Fruit fly (Drosophila melanogaster) whole organism, embryonic: ENCODE measurements around the gene Alg2.

Source experiments
- Atf6 ChIP-seq: fragments of 200-800 bp; sonication (Bioruptor generic); IDR thresholded peaks from 2 replicates; pipeline ENCODE4 v1.3.6; 2022; ENCODE audit warnings: missing biosample characterization, missing genetic modification characterization
- B-H2 ChIP-seq: fragments of 200-800 bp; sonication (Bioruptor generic); optimal IDR thresholded peaks from 2 replicates; lab custom pipeline; 2018; ENCODE audit warnings: missing biosample characterization, mild to moderate bottlenecking, missing genetic modification characterization
- BtbVII ChIP-seq: fragments of 200-800 bp; sonication (Bioruptor generic); optimal IDR thresholded peaks from 3 replicates; lab custom pipeline; 2017; ENCODE audit warnings: missing biosample characterization, mild to moderate bottlenecking, missing genetic modification characterization
- Bteb2 ChIP-seq: fragments of 200-800 bp; sonication (Bioruptor generic); optimal IDR thresholded peaks from 2 replicates; lab custom pipeline; 2016; ENCODE audit warnings: missing biosample characterization, missing genetic modification characterization
- C15 ChIP-seq: fragments of 200-800 bp; sonication (Bioruptor generic); IDR thresholded peaks from 3 replicates; pipeline ENCODE4 v1.3.6; 2022; ENCODE audit warnings: missing biosample characterization, missing genetic modification characterization
- CG10431 ChIP-seq: fragments of 200-800 bp; sonication (Bioruptor generic); optimal IDR thresholded peaks from 3 replicates; lab custom pipeline; 2018; ENCODE audit warnings: missing biosample characterization, mild to moderate bottlenecking, missing genetic modification characterization
- CG12769 ChIP-seq: fragments of 200-800 bp; sonication (Bioruptor generic); optimal IDR thresholded peaks from 2 replicates; lab custom pipeline; 2019; ENCODE audit warnings: missing biosample characterization, mild to moderate bottlenecking, missing genetic modification characterization, moderate library complexity
- CG14710 ChIP-seq: fragments of 200-800 bp; sonication (Bioruptor generic); optimal IDR thresholded peaks from 3 replicates; lab custom pipeline; 2019; ENCODE audit warnings: missing biosample characterization, mild to moderate bottlenecking, missing genetic modification characterization, moderate library complexity
- CG15269 ChIP-seq: fragments of 200-800 bp; sonication (Bioruptor generic); optimal IDR thresholded peaks from 2 replicates; lab custom pipeline; 2018; ENCODE audit warnings: missing biosample characterization, mild to moderate bottlenecking, missing genetic modification characterization, moderate library complexity
- CG15479 ChIP-seq: fragments of 200-800 bp; sonication (Bioruptor generic); optimal IDR thresholded peaks from 3 replicates; lab custom pipeline; 2019; ENCODE audit warnings: missing biosample characterization, mild to moderate bottlenecking, missing genetic modification characterization, moderate library complexity
- CG15696 ChIP-seq: fragments of 200-800 bp; sonication (Bioruptor generic); optimal IDR thresholded peaks from 2 replicates; lab custom pipeline; 2019; ENCODE audit warnings: missing biosample characterization, mild to moderate bottlenecking, missing genetic modification characterization, moderate library complexity
- CG17359 ChIP-seq: fragments of 200-800 bp; sonication (Bioruptor generic); optimal IDR thresholded peaks from 3 replicates; lab custom pipeline; 2018; ENCODE audit warnings: missing biosample characterization, mild to moderate bottlenecking, missing genetic modification characterization, moderate library complexity
- CG17829 ChIP-seq: fragments of 200-800 bp; optimal IDR thresholded peaks from 2 replicates; lab custom pipeline; 2019; ENCODE audit warnings: missing biosample characterization, mild to moderate bottlenecking, missing genetic modification characterization, moderate library complexity
- CG2199 ChIP-seq: fragments of 200-800 bp; sonication (Bioruptor generic); IDR thresholded peaks from 3 replicates; pipeline ENCODE4 v1.3.6; 2022; ENCODE audit warnings: missing biosample characterization, missing genetic modification characterization
- CG3163 ChIP-seq: fragments of 200-800 bp; sonication (Bioruptor generic); optimal IDR thresholded peaks from 3 replicates; lab custom pipeline; 2016; ENCODE audit warnings: missing biosample characterization, missing genetic modification characterization
- CG32532 ChIP-seq: fragments of 200-800 bp; sonication (Bioruptor generic); IDR thresholded peaks from 2 replicates; pipeline ENCODE4 v1.3.6; 2022; ENCODE audit warnings: missing biosample characterization, missing genetic modification characterization
- CG33213 ChIP-seq: fragments of 200-800 bp; sonication (Bioruptor generic); optimal IDR thresholded peaks from 3 replicates; lab custom pipeline; 2016; ENCODE audit warnings: missing biosample characterization, missing genetic modification characterization
- CG4707 ChIP-seq: fragments of 200-800 bp; sonication (Bioruptor generic); optimal IDR thresholded peaks from 2 replicates; lab custom pipeline; 2018; ENCODE audit warnings: missing biosample characterization, mild to moderate bottlenecking, missing genetic modification characterization, moderate library complexity
- CG7928 ChIP-seq: fragments of 200-800 bp; sonication (Bioruptor generic); optimal IDR thresholded peaks from 2 replicates; lab custom pipeline; 2017; ENCODE audit warnings: missing biosample characterization, mild to moderate bottlenecking, missing genetic modification characterization
- CG7987 ChIP-seq: fragments of 200-800 bp; sonication (Bioruptor generic); optimal IDR thresholded peaks from 2 replicates; lab custom pipeline; 2018; ENCODE audit warnings: missing biosample characterization, mild to moderate bottlenecking, missing genetic modification characterization, moderate library complexity
- D19B ChIP-seq: fragments of 200-800 bp; sonication (Bioruptor generic); optimal IDR thresholded peaks from 2 replicates; lab custom pipeline; 2017; ENCODE audit warnings: missing biosample characterization, mild to moderate bottlenecking, missing genetic modification characterization
- Dad ChIP-seq: fragments of 200-800 bp; sonication (Bioruptor generic); optimal IDR thresholded peaks from 3 replicates; lab custom pipeline; 2016; ENCODE audit warnings: missing biosample characterization, missing genetic modification characterization
- HLH3B ChIP-seq: fragments of 200-800 bp; sonication (Bioruptor generic); IDR thresholded peaks from 2 replicates; pipeline ENCODE4 v1.3.6; 2022; ENCODE audit warnings: missing biosample characterization, missing genetic modification characterization
- Jarid2 ChIP-seq: fragments of 200-800 bp; sonication (Bioruptor generic); optimal IDR thresholded peaks from 3 replicates; lab custom pipeline; 2017; ENCODE audit warnings: mild to moderate bottlenecking, missing biosample characterization, missing genetic modification reagents, missing genetic modification characterization
- Lim3 ChIP-seq: fragments of 200-800 bp; sonication (Bioruptor generic); IDR thresholded peaks from 2 replicates; pipeline ENCODE4 v1.3.6; 2022; ENCODE audit warnings: missing biosample characterization, missing genetic modification characterization
- Med ChIP-seq: fragments of 200-800 bp; sonication (Bioruptor generic); peaks from one replicate; lab custom pipeline; 2016; ENCODE audit warnings: missing biosample characterization, missing genetic modification characterization, mild to moderate bottlenecking, inconsistent platforms, moderate library complexity
- Meics ChIP-seq: fragments of 200-800 bp; sonication (Bioruptor generic); optimal IDR thresholded peaks from 2 replicates; lab custom pipeline; 2017; ENCODE audit warnings: missing biosample characterization, mild to moderate bottlenecking, missing genetic modification characterization
- NK7.1 ChIP-seq: fragments of 200-800 bp; sonication (Bioruptor generic); optimal IDR thresholded peaks from 3 replicates; lab custom pipeline; 2016; ENCODE audit warnings: missing biosample characterization, missing genetic modification characterization
- Rfx ChIP-seq: fragments of 200-800 bp; sonication (Bioruptor generic); IDR thresholded peaks from 2 replicates; pipeline ENCODE4 v1.3.6; 2022; ENCODE audit warnings: missing biosample characterization, missing genetic modification characterization
- Ssrp ChIP-seq: fragments of 200-800 bp; sonication (Bioruptor generic); optimal IDR thresholded peaks from 2 replicates; lab custom pipeline; 2018; ENCODE audit warnings: missing biosample characterization, mild to moderate bottlenecking, missing genetic modification characterization, moderate library complexity
- abd-A ChIP-seq: fragments of 200-800 bp; sonication (Bioruptor generic); optimal IDR thresholded peaks from 3 replicates; lab custom pipeline; 2019; ENCODE audit warnings: missing biosample characterization, mild to moderate bottlenecking, missing genetic modification characterization, moderate library complexity
- amos ChIP-seq: fragments of 200-800 bp; sonication (Bioruptor generic); IDR thresholded peaks from 2 replicates; pipeline ENCODE4 v1.3.6; 2022; ENCODE audit warnings: missing biosample characterization, missing genetic modification characterization; ENCODE audit not compliant: partially characterized antibody
- bab2 ChIP-seq: fragments of 200-800 bp; sonication (Bioruptor generic); optimal IDR thresholded peaks from 2 replicates; lab custom pipeline; 2016; ENCODE audit warnings: missing biosample characterization, missing genetic modification characterization
- bbx ChIP-seq: fragments of 200-800 bp; sonication (Bioruptor generic); IDR thresholded peaks from 2 replicates; pipeline ENCODE4 v1.3.6; 2022; ENCODE audit warnings: missing biosample characterization, missing genetic modification characterization; ENCODE audit not compliant: partially characterized antibody
- caup ChIP-seq: fragments of 200-800 bp; sonication (Bioruptor generic); optimal IDR thresholded peaks from 3 replicates; lab custom pipeline; 2017; ENCODE audit warnings: missing biosample characterization, mild to moderate bottlenecking, missing genetic modification characterization, moderate library complexity; ENCODE audit not compliant: severe bottlenecking
- chif ChIP-seq, 2 experiments: fragments of 200-800 bp; sonication (Bioruptor generic); optimal IDR thresholded peaks; 3 replicates each; lab custom pipeline; 2016; ENCODE audit warnings: missing biosample characterization in 2 of 2, missing genetic modification characterization in 2 of 2
- chm ChIP-seq: fragments of 200-800 bp; sonication (Bioruptor generic); IDR thresholded peaks from 2 replicates; pipeline ENCODE4 v1.3.6; 2022; ENCODE audit warnings: missing biosample characterization, missing genetic modification characterization
- dmrt11E ChIP-seq: fragments of 200-800 bp; sonication (Bioruptor generic); optimal IDR thresholded peaks from 3 replicates; lab custom pipeline; 2018; ENCODE audit warnings: missing biosample characterization, mild to moderate bottlenecking, missing genetic modification characterization, moderate library complexity
- gem ChIP-seq: fragments of 200-800 bp; sonication (Bioruptor generic); optimal IDR thresholded peaks from 2 replicates; lab custom pipeline; 2019; ENCODE audit warnings: missing biosample characterization, mild to moderate bottlenecking, missing genetic modification characterization, moderate library complexity
- gro ChIP-seq: fragments of 200-800 bp; sonication (Bioruptor generic); optimal IDR thresholded peaks from 2 replicates; lab custom pipeline; 2016; ENCODE audit warnings: missing biosample characterization, missing genetic modification characterization
- kni ChIP-seq: fragments of 200-800 bp; sonication (Bioruptor generic); optimal IDR thresholded peaks from 3 replicates; lab custom pipeline; 2017; ENCODE audit warnings: mild to moderate bottlenecking, missing biosample characterization, missing genetic modification reagents, missing genetic modification characterization
- lola ChIP-seq, 3 experiments: fragments of >200 bp in 2 of 3; fragments of 200-800 bp in 1 of 3; sonication (Bioruptor generic) in 1 of 3; optimal IDR thresholded peaks; 2 replicates each; lab custom pipeline; 2017 to 2019; ENCODE audit warnings: missing biosample characterization in 3 of 3, missing genetic modification characterization in 3 of 3, mild to moderate bottlenecking in 1 of 3, moderate library complexity in 1 of 3
- mam ChIP-seq: fragments of 200-800 bp; sonication (Bioruptor generic); optimal IDR thresholded peaks from 3 replicates; lab custom pipeline; 2016; ENCODE audit warnings: missing biosample characterization, missing genetic modification characterization
- pan ChIP-seq, 4 experiments: fragments of >200 bp in 3 of 4; fragments of 200-800 bp in 1 of 4; sonication (Bioruptor generic) in 1 of 4; optimal IDR thresholded peaks in 3 of 4; IDR thresholded peaks in 1 of 4; 2 replicates each; pipeline versions ENCODE4 v1.3.6 to Lab custom; 2017 to 2022; ENCODE audit warnings: missing biosample characterization in 2 of 4, missing genetic modification characterization in 2 of 4, mixed read lengths in 1 of 4
- repo ChIP-seq: fragments of 200-800 bp; sonication (Bioruptor generic); optimal IDR thresholded peaks from 2 replicates; lab custom pipeline; 2016; ENCODE audit warnings: missing biosample characterization, missing genetic modification characterization
- sd ChIP-seq: fragments of 200-800 bp; sonication (Bioruptor generic); optimal IDR thresholded peaks from 3 replicates; lab custom pipeline; 2018; ENCODE audit warnings: missing biosample characterization, mild to moderate bottlenecking, missing genetic modification characterization, moderate library complexity
- tgo ChIP-seq: fragments of 200-800 bp; sonication (Bioruptor generic); IDR thresholded peaks from 3 replicates; pipeline ENCODE4 v1.3.6; 2022; ENCODE audit warnings: missing biosample characterization, missing genetic modification characterization
- tio ChIP-seq: fragments of 200-800 bp; sonication (Bioruptor generic); optimal IDR thresholded peaks from 2 replicates; lab custom pipeline; 2017; ENCODE audit warnings: missing biosample characterization, missing genetic modification characterization, inconsistent platforms
- zfh2 ChIP-seq: fragments of 200-800 bp; sonication (Bioruptor generic); optimal IDR thresholded peaks from 2 replicates; lab custom pipeline; 2016; ENCODE audit warnings: missing biosample characterization, missing genetic modification characterization

Gene Alg2

DNA sequence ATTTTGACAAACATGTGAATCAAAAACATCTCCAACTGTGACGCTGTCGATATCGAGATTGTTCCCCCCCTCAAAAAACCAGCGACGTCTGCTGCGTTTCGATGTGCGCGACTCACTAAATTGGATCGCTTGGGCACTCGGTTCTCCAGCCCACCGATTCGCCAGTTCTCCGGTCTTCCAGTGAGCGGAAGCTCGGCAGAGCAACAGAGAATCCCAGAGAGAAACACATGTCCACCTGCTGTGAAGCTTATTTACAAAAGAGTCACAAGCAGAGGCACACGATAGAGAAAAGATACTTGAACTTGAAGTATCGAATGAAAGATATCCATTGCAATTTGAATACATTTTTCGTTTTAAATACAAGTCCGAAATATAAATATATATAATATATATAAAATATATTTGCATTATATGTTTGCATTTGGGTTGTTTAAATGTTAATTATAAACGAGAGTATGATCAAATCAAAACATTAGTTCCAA, 9.5 kb upstream of the Alg2 start:
- TF ChIP-seq BtbVII (GFP tag; lab: Kevin White, UChicago) (peak; percentile 55), CG2199 (GFP tag; lab: Robert Waterston, UW) (no peak), CG33213 (no peak), CG4707 (no peak), sd (tag; lab: Kevin White, UChicago) (peak; percentile 0), B-H2 (peak; percentile 30), CG15696 (tag; lab: Kevin White, UChicago) (no peak), CG17829 (tag; lab: Kevin White, UChicago) (no peak), zfh2 (GFP tag; lab: Kevin White, UChicago) (no peak), dmrt11E (no peak), Meics (GFP tag; lab: Kevin White, UChicago) (peak; percentile 58), CG7928 (GFP tag; lab: Kevin White, UChicago) (no peak), pan (optimal IDR thresholded peaks at IDR 0.05; lab: Kevin White, UChicago) (no peak), pan (GFP tag; optimal IDR thresholded peaks at IDR 0.05 in 1 of 2, IDR thresholded peaks at IDR 0.05 in 1 of 2) (peak in 1 of 2 experiments; percentile 14), repo (no peak), bbx (GFP tag; lab: Robert Waterston, UW) (no peak), caup (GFP tag; lab: Kevin White, UChicago) (peak; percentile 14), CG7987 (peak; percentile 32), amos (peak; percentile 32; the same call in 1 of the 2 replicates), CG10431 (no peak), Lim3 (GFP tag; lab: Robert Waterston, UW) (no peak), chm (GFP tag; lab: Robert Waterston, UW) (no peak; the same call in 1 of the 2 replicates), bab2 (no peak), CG14710 (tag; lab: Kevin White, UChicago) (no peak), abd-A (tag; lab: Kevin White, UChicago) (no peak), CG12769 (tag; lab: Kevin White, UChicago) (no peak), NK7.1 (no peak), chif (GFP tag; optimal IDR thresholded peaks at IDR 0.05; lab: Kevin White, UChicago) (no peak), gro (GFP tag; lab: Kevin White, UChicago) (no peak), CG3163 (peak; percentile 26), tio (no peak), CG32532 (GFP tag; lab: Robert Waterston, UW) (peak; percentile 43), D19B (GFP tag; lab: Kevin White, UChicago) (peak; percentile 93), tgo (no peak), Rfx (GFP tag; lab: Robert Waterston, UW) (peak; percentile 28; the same call in 1 of the 2 replicates), CG15479 (GFP tag; lab: Kevin White, UChicago) (no peak), Med (GFP tag; lab: Kevin White, UChicago) (peak; percentile 87), kni (no peak), lola (GFP tag; optimal IDR thresholded peaks at IDR 0.05; lab: Kevin White, UChicago) (no peak), mam (GFP tag; lab: Kevin White, UChicago) (no peak), CG15269 (tag; lab: Kevin White, UChicago) (peak; percentile 63), Jarid2 (GFP tag; lab: Kevin White, UChicago) (peak; percentile 68), Dad (GFP tag; lab: Kevin White, UChicago) (no peak), HLH3B (GFP tag; lab: Robert Waterston, UW) (no peak), CG17359 (tag; lab: Kevin White, UChicago) (no peak), Atf6 (peak; percentile 29), Ssrp (tag; lab: Kevin White, UChicago) (no peak), Bteb2 (GFP tag; lab: Kevin White, UChicago) (no peak), C15 (no peak), gem (tag; lab: Kevin White, UChicago) (peak; percentile 52)
